Worm (Caenorhabditis elegans) whole organism, L1 larva: ENCODE results near the gene K08H10.6.

Experiments used
- C04F5.9 ChIP-seq: sonication (generic microtip); optimal IDR thresholded peaks from 2 replicates; lab custom pipeline; 2016; ENCODE audit warnings: missing genetic modification characterization, missing compliant biosample characterization
- C34B4.2 ChIP-seq: sonication (generic microtip); optimal IDR thresholded peaks from 2 replicates; lab custom pipeline; 2017; ENCODE audit warnings: mild to moderate bottlenecking, missing genetic modification characterization, missing compliant biosample characterization
- F16B12.6 ChIP-seq: fragments of 150-350 bp; optimal IDR thresholded peaks from 2 replicates; lab custom pipeline; 2014; ENCODE audit warnings: missing biosample characterization, missing genetic modification characterization
- Y116A8C.19 ChIP-seq: sonication (generic microtip); optimal IDR thresholded peaks from 2 replicates; lab custom pipeline; 2016; ENCODE audit warnings: missing compliant biosample characterization, missing genetic modification characterization, borderline replicate concordance
- aha-1 ChIP-seq: fragments of 150-350 bp; optimal IDR thresholded peaks from 2 replicates; lab custom pipeline; 2014; ENCODE audit warnings: missing biosample characterization, missing genetic modification characterization
- ama-1 ChIP-seq: fragments of 150-350 bp; optimal IDR thresholded peaks from 2 replicates; lab custom pipeline; 2014
- blmp-1 ChIP-seq: fragments of 150-350 bp; optimal IDR thresholded peaks from 2 replicates; lab custom pipeline; 2014; ENCODE audit warnings: missing biosample characterization, missing genetic modification characterization
- ceh-8 ChIP-seq: fragments of 200-800 bp; sonication (Bioruptor generic); optimal IDR thresholded peaks from 2 replicates; lab custom pipeline; 2018; ENCODE audit warnings: mild to moderate bottlenecking, missing genetic modification characterization, moderate library complexity, missing compliant biosample characterization
- ceh-90 ChIP-seq: sonication (generic microtip); optimal IDR thresholded peaks from 2 replicates; lab custom pipeline; 2016; ENCODE audit warnings: missing genetic modification characterization, missing compliant biosample characterization
- ces-1 ChIP-seq: fragments of 150-350 bp; optimal IDR thresholded peaks from 2 replicates; lab custom pipeline; 2014; ENCODE audit warnings: missing biosample characterization, missing genetic modification reagents, missing genetic modification characterization
- efl-1 ChIP-seq, 4 experiments: fragments of 150-350 bp; optimal IDR thresholded peaks in 3 of 4; peaks in 1 of 4; 1 replicate in 1 of 4; 2 replicates in 3 of 4; lab custom pipeline; 2014; ENCODE audit warnings: missing biosample characterization in 2 of 4, missing genetic modification characterization in 2 of 4, missing genetic modification reagents in 2 of 4
- efl-3 ChIP-seq: fragments of 200-800 bp; sonication (Bioruptor generic); optimal IDR thresholded peaks from 2 replicates; lab custom pipeline; 2018; ENCODE audit warnings: mild to moderate bottlenecking, missing genetic modification characterization, missing compliant biosample characterization
- egl-13 ChIP-seq: sonication (generic microtip); optimal IDR thresholded peaks from 2 replicates; lab custom pipeline; 2016; ENCODE audit warnings: missing genotype, missing genetic modification reagents, missing genetic modification characterization, missing compliant biosample characterization
- elt-2 ChIP-seq: sonication (generic microtip); optimal IDR thresholded peaks from 2 replicates; lab custom pipeline; 2016; ENCODE audit warnings: missing genetic modification characterization, mild to moderate bottlenecking, inconsistent platforms, missing compliant biosample characterization, missing genetic modification reagents
- elt-3 ChIP-seq, 6 experiments: fragments of 150-350 bp in 1 of 6; sonication (generic microtip); optimal IDR thresholded peaks; 2 replicates each; lab custom pipeline; 2017 to 2018; ENCODE audit warnings: missing biosample characterization in 6 of 6, missing genetic modification characterization in 6 of 6, inconsistent platforms in 1 of 6
- ets-5 ChIP-seq: fragments of 200-800 bp; sonication (Bioruptor generic); IDR thresholded peaks from 2 replicates; pipeline ENCODE4 v1.3.6; 2022; ENCODE audit warnings: missing genetic modification characterization, missing compliant biosample characterization
- fkh-10 ChIP-seq: sonication (generic microtip); optimal IDR thresholded peaks from 2 replicates; lab custom pipeline; 2017; ENCODE audit warnings: missing biosample characterization, missing genetic modification reagents, missing genetic modification characterization
- hpl-2 ChIP-seq: fragments of 150-350 bp; optimal IDR thresholded peaks from 2 replicates; lab custom pipeline; 2014; ENCODE audit warnings: missing biosample characterization, missing genetic modification reagents, missing genetic modification characterization
- isw-1 ChIP-seq: fragments of 200-800 bp; sonication (Bioruptor generic); IDR thresholded peaks from 2 replicates; pipeline ENCODE4 v1.3.6; 2022; ENCODE audit warnings: missing genetic modification characterization, missing compliant biosample characterization
- jun-1 ChIP-seq: fragments of 150-350 bp; optimal IDR thresholded peaks from 2 replicates; lab custom pipeline; 2014; ENCODE audit warnings: missing biosample characterization, missing genetic modification reagents, missing genetic modification characterization
- lin-13 ChIP-seq: fragments of 150-350 bp; optimal IDR thresholded peaks from 2 replicates; lab custom pipeline; 2014; ENCODE audit warnings: missing biosample characterization, missing genetic modification reagents, missing genetic modification characterization
- lin-14 ChIP-seq: fragments of 200-800 bp; sonication (Bioruptor generic); optimal IDR thresholded peaks from 2 replicates; lab custom pipeline; 2018; ENCODE audit warnings: mild to moderate bottlenecking, missing genetic modification characterization, moderate library complexity, missing compliant biosample characterization
- lin-35 ChIP-seq, 2 experiments: fragments of 150-350 bp; optimal IDR thresholded peaks; 2 replicates each; lab custom pipeline; 2014; ENCODE audit warnings: missing biosample characterization in 2 of 2, missing genetic modification characterization in 2 of 2, missing genetic modification reagents in 2 of 2
- lir-3 ChIP-seq: sonication (generic microtip); optimal IDR thresholded peaks from 2 replicates; lab custom pipeline; 2016; ENCODE audit warnings: mild to moderate bottlenecking, missing genetic modification characterization, moderate library complexity, missing compliant biosample characterization; ENCODE audit not compliant: poor library complexity
- lsy-2 ChIP-seq, 2 experiments: fragments of 150-350 bp; optimal IDR thresholded peaks; 2 replicates each; lab custom pipeline; 2014; ENCODE audit warnings: missing biosample characterization in 2 of 2, missing genetic modification characterization in 2 of 2
- mab-9 ChIP-seq: fragments of 200-800 bp; sonication (Bioruptor generic); IDR thresholded peaks from 2 replicates; pipeline ENCODE4 v1.3.6; 2022; ENCODE audit warnings: missing genetic modification reagents, missing genetic modification characterization, missing compliant biosample characterization
- mef-2 ChIP-seq: fragments of 150-350 bp; optimal IDR thresholded peaks from 2 replicates; lab custom pipeline; 2014; ENCODE audit warnings: missing biosample characterization, missing genetic modification characterization
- mep-1 ChIP-seq: fragments of 150-350 bp; optimal IDR thresholded peaks from 2 replicates; lab custom pipeline; 2014; ENCODE audit warnings: missing biosample characterization, missing genetic modification characterization
- nhr-19 ChIP-seq: fragments of 200-800 bp; sonication (Bioruptor generic); conservative IDR thresholded peaks from 2 replicates; pipeline ENCODE4 v1.3.6; 2022; ENCODE audit warnings: missing genetic modification characterization, missing compliant biosample characterization
- nhr-20 ChIP-seq: sonication (generic microtip); optimal IDR thresholded peaks from 2 replicates; lab custom pipeline; 2016; ENCODE audit warnings: mild to moderate bottlenecking, missing genetic modification characterization, missing compliant biosample characterization
- nhr-237 ChIP-seq: fragments of 150-350 bp; optimal IDR thresholded peaks from 2 replicates; lab custom pipeline; 2014; ENCODE audit warnings: missing biosample characterization, missing genetic modification characterization
- nhr-28 ChIP-seq: fragments of 150-350 bp; optimal IDR thresholded peaks from 2 replicates; lab custom pipeline; 2014; ENCODE audit warnings: missing biosample characterization, missing genetic modification characterization
- nhr-77 ChIP-seq: fragments of 150-350 bp; optimal IDR thresholded peaks from 2 replicates; lab custom pipeline; 2014; ENCODE audit warnings: missing biosample characterization, missing genetic modification characterization
- nhr-85 ChIP-seq: sonication (generic microtip); peaks from one replicate; lab custom pipeline; 2016; ENCODE audit warnings: missing genetic modification characterization, inconsistent platforms, missing compliant biosample characterization
- nhr-90 ChIP-seq: sonication (generic microtip); optimal IDR thresholded peaks from 2 replicates; lab custom pipeline; 2016; ENCODE audit warnings: mild to moderate bottlenecking, missing genetic modification characterization, missing compliant biosample characterization; ENCODE audit not compliant: poor library complexity
- pag-3 ChIP-seq: sonication (generic microtip); optimal IDR thresholded peaks from 2 replicates; lab custom pipeline; 2017; ENCODE audit warnings: missing genetic modification characterization, mild to moderate bottlenecking, missing compliant biosample characterization, antibody characterized with exemption, borderline replicate concordance; ENCODE audit not compliant: insufficient read depth
- pax-3 ChIP-seq: fragments of 200-800 bp; sonication (Bioruptor generic); optimal IDR thresholded peaks from 2 replicates; lab custom pipeline; 2018; ENCODE audit warnings: mild to moderate bottlenecking, missing genetic modification characterization, moderate library complexity, missing compliant biosample characterization
- pqm-1 ChIP-seq: sonication (generic microtip); optimal IDR thresholded peaks from 3 replicates; lab custom pipeline; 2017; ENCODE audit warnings: missing biosample characterization, missing genetic modification characterization
- rnt-1 ChIP-seq: sonication (generic microtip); optimal IDR thresholded peaks from 2 replicates; lab custom pipeline; 2016; ENCODE audit warnings: mild to moderate bottlenecking, missing genetic modification characterization, moderate library complexity, missing compliant biosample characterization
- snpc-4 ChIP-seq: fragments of 150-350 bp; optimal IDR thresholded peaks from 2 replicates; lab custom pipeline; 2014; ENCODE audit warnings: missing biosample characterization, missing genetic modification characterization
- snu-23 ChIP-seq: sonication (generic microtip); optimal IDR thresholded peaks from 2 replicates; lab custom pipeline; 2016; ENCODE audit warnings: missing genetic modification characterization, missing compliant biosample characterization
- sox-4 ChIP-seq: sonication (generic microtip); optimal IDR thresholded peaks from 2 replicates; lab custom pipeline; 2016; ENCODE audit warnings: missing genetic modification characterization, missing compliant biosample characterization
- sptf-1 ChIP-seq: fragments of 150-350 bp; optimal IDR thresholded peaks from 2 replicates; lab custom pipeline; 2014; ENCODE audit warnings: missing biosample characterization, missing genetic modification characterization
- swsn-7 ChIP-seq: sonication (generic microtip); optimal IDR thresholded peaks from 2 replicates; lab custom pipeline; 2016; ENCODE audit warnings: missing genetic modification characterization, missing compliant biosample characterization
- tlp-1 ChIP-seq: fragments of 150-350 bp; optimal IDR thresholded peaks from 2 replicates; lab custom pipeline; 2014; ENCODE audit warnings: missing biosample characterization, missing genetic modification characterization
- unc-130 ChIP-seq: fragments of 150-350 bp; optimal IDR thresholded peaks from 2 replicates; lab custom pipeline; 2017; ENCODE audit warnings: missing biosample characterization, missing genetic modification characterization, inconsistent platforms
- unc-30 ChIP-seq: sonication (generic microtip); optimal IDR thresholded peaks from 2 replicates; lab custom pipeline; 2017; ENCODE audit warnings: missing biosample characterization, missing genetic modification characterization
- unc-62 ChIP-seq: fragments of 150-350 bp; optimal IDR thresholded peaks from 2 replicates; lab custom pipeline; 2014; ENCODE audit warnings: missing biosample characterization, missing genetic modification reagents, missing genetic modification characterization
- unc-86 ChIP-seq: sonication (generic microtip); optimal IDR thresholded peaks from 2 replicates; lab custom pipeline; 2016; ENCODE audit warnings: missing genetic modification characterization, missing compliant biosample characterization
- xbp-1 ChIP-seq: sonication (generic microtip); optimal IDR thresholded peaks from 2 replicates; lab custom pipeline; 2016; ENCODE audit warnings: missing genetic modification characterization, missing compliant biosample characterization
- zag-1 ChIP-seq: fragments of 150-350 bp; optimal IDR thresholded peaks from 2 replicates; lab custom pipeline; 2014; ENCODE audit warnings: missing biosample characterization, missing genetic modification characterization
- ztf-11 ChIP-seq, 2 experiments: sonication (generic microtip); optimal IDR thresholded peaks; 2 replicates each; lab custom pipeline; 2016 to 2017; ENCODE audit warnings: missing genetic modification characterization in 2 of 2, missing biosample characterization in 1 of 2, missing compliant biosample characterization in 1 of 2

Gene K08H10.6

DNA sequence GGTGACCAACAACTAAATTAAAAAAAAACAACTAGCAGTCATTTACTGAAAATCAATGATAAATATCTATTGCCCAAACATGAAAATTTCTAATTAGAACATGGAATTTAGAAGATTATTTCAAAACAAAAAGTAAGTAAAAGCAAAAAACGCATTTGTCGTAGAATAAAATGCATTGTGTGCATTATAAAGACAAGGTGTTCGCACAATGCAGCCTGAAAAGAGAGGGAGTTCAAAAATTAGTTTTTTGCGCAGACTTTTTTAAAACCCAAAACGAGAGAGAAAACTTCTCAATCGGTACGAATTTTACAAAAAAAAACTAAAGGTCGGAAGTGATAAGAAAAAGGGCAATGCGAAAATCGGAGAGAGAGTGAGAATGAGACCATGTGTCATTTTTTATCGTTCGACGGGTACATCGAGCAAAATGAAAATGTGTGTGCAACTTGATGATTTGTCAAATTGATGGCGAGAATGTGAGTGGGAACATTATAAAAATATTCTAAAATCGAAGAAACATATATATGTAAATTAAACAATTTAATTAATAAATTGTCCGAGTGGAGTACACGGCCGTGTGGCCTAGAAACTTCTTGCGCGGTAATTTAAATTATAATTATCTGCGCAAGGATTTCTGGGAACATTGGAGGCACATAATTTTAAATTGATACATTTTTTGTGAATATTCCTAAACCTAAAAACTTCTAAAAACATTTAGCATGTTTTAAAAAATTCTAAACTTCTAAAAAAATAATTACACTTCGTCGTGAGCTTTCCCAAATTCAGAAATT lies 35.9 kb upstream of the K08H10.6 start (continued):
- TF ChIP-seq ces-1 (GFP tag; lab: Kevin White, UChicago): no peak
- TF ChIP-seq C04F5.9: no peak
- peak; percentile 54 for TF ChIP-seq nhr-19
- TF ChIP-seq zag-1 (tag; lab: Kevin White, UChicago): no peak
- no peak for TF ChIP-seq ets-5 (GFP tag; lab: Robert Waterston, UW)
- TF ChIP-seq F16B12.6 (tag; lab: Kevin White, UChicago): peak; percentile 92
- peak; percentile 29 for TF ChIP-seq blmp-1
- TF ChIP-seq ama-1 (lab: Kevin White, UChicago): no peak
- TF ChIP-seq ceh-90 (tag; lab: Kevin White, UChicago): peak; percentile 60
- TF ChIP-seq pag-3: no peak
- no peak for TF ChIP-seq nhr-28 (tag; lab: Kevin White, UChicago)
- peak; percentile 43 for TF ChIP-seq xbp-1 (tag; lab: Kevin White, UChicago)
- no peak for TF ChIP-seq sptf-1
- TF ChIP-seq mep-1 (tag; lab: Kevin White, UChicago): peak; percentile 60
- TF ChIP-seq lin-14 (GFP tag; lab: Kevin White, UChicago): peak; percentile 36
- no peak for TF ChIP-seq unc-86 (tag; lab: Kevin White, UChicago)
- no peak for TF ChIP-seq pqm-1 (tag; lab: Kevin White, UChicago)
- no peak for TF ChIP-seq unc-130 (tag; lab: Kevin White, UChicago)
- no peak for TF ChIP-seq hpl-2 (GFP tag; lab: Kevin White, UChicago)
- peak; percentile 29 for TF ChIP-seq nhr-77 (tag; lab: Kevin White, UChicago)
- no peak for TF ChIP-seq tlp-1
- TF ChIP-seq mef-2: no peak
- peak in 1 of 6 experiments; percentile 14 for TF ChIP-seq elt-3 (tag; optimal IDR thresholded peaks at IDR 0.05; lab: Kevin White, UChicago)
- TF ChIP-seq nhr-85: peak; percentile 84
- peak; percentile 70 for TF ChIP-seq snu-23 (GFP tag; lab: Kevin White, UChicago)
- TF ChIP-seq egl-13 (tag; lab: Kevin White, UChicago): no peak
- TF ChIP-seq jun-1 (tag; lab: Kevin White, UChicago): peak; percentile 51
- TF ChIP-seq nhr-20 (tag; lab: Kevin White, UChicago): peak; percentile 55
- TF ChIP-seq C34B4.2 (tag; lab: Kevin White, UChicago): no peak
- no peak for TF ChIP-seq pax-3 (tag; lab: Kevin White, UChicago)
- TF ChIP-seq lin-35 (GFP tag; optimal IDR thresholded peaks at IDR 0.05; lab: Kevin White, UChicago): peak; percentile 94 to 96
- no peak for TF ChIP-seq Y116A8C.19 (tag; lab: Kevin White, UChicago)
- TF ChIP-seq lsy-2 (tag; optimal IDR thresholded peaks at IDR 0.05; lab: Kevin White, UChicago): peak; percentile 23 to 71
- TF ChIP-seq ztf-11 (tag; optimal IDR thresholded peaks at IDR 0.05; lab: Kevin White, UChicago): no peak
- no peak for TF ChIP-seq efl-3 (GFP tag; lab: Kevin White, UChicago)
- TF ChIP-seq lin-13 (GFP tag; lab: Kevin White, UChicago): peak; percentile 59
- no peak for TF ChIP-seq sox-4
- no peak for TF ChIP-seq aha-1 (tag; lab: Kevin White, UChicago)
- no peak for TF ChIP-seq snpc-4 (tag; lab: Kevin White, UChicago)
- peak; percentile 40 for TF ChIP-seq elt-2 (tag; lab: Kevin White, UChicago)
- no peak for TF ChIP-seq unc-62 (GFP tag; lab: Kevin White, UChicago)
- TF ChIP-seq mab-9 (GFP tag; lab: Robert Waterston, UW): no peak
- TF ChIP-seq efl-1 (optimal IDR thresholded peaks at IDR 0.05; lab: Kevin White, UChicago): peak; percentile 96 to 97
- peak; percentile 94 to 99 for TF ChIP-seq efl-1 (GFP tag; optimal IDR thresholded peaks at IDR 0.05 in 1 of 2; lab: Kevin White, UChicago)
- peak; percentile 33 for TF ChIP-seq lir-3 (tag; lab: Kevin White, UChicago)
- no peak for TF ChIP-seq unc-30
- TF ChIP-seq rnt-1 (tag; lab: Kevin White, UChicago): peak; percentile 18
- TF ChIP-seq swsn-7: peak; percentile 25
- no peak for TF ChIP-seq ceh-8 (GFP tag; lab: Kevin White, UChicago)
- TF ChIP-seq nhr-237 (tag; lab: Kevin White, UChicago): no peak
- TF ChIP-seq nhr-90: peak; percentile 58
- no peak for TF ChIP-seq fkh-10
- TF ChIP-seq isw-1 (GFP tag; lab: Robert Waterston, UW): peak; percentile 30; the same call in 1 of the 2 replicates
